Worm (Caenorhabditis elegans) whole organism, L1 larva: ENCODE measurements around the gene F58D12.1.
A peak's percentile ranks its signal among the peaks of the same experiment; 100 is the strongest.

Experiments used
- C16A3.4 ChIP-seq: fragments of 150-350 bp; optimal IDR thresholded peaks from 2 replicates; lab custom pipeline; 2014; ENCODE audit warnings: missing biosample characterization, missing genetic modification characterization
- C34B4.2 ChIP-seq: sonication (generic microtip); optimal IDR thresholded peaks from 2 replicates; lab custom pipeline; 2017; ENCODE audit warnings: mild to moderate bottlenecking, missing genetic modification characterization, missing compliant biosample characterization
- ama-1 ChIP-seq: fragments of 150-350 bp; optimal IDR thresholded peaks from 2 replicates; lab custom pipeline; 2014
- ceh-63 ChIP-seq: fragments of 200-800 bp; sonication (Bioruptor generic); optimal IDR thresholded peaks from 2 replicates; lab custom pipeline; 2018; ENCODE audit warnings: mild to moderate bottlenecking, missing genetic modification characterization, missing compliant biosample characterization
- ceh-8 ChIP-seq: fragments of 200-800 bp; sonication (Bioruptor generic); optimal IDR thresholded peaks from 2 replicates; lab custom pipeline; 2018; ENCODE audit warnings: mild to moderate bottlenecking, missing genetic modification characterization, moderate library complexity, missing compliant biosample characterization
- ceh-90 ChIP-seq: sonication (generic microtip); optimal IDR thresholded peaks from 2 replicates; lab custom pipeline; 2016; ENCODE audit warnings: missing genetic modification characterization, missing compliant biosample characterization
- ces-1 ChIP-seq: fragments of 150-350 bp; optimal IDR thresholded peaks from 2 replicates; lab custom pipeline; 2014; ENCODE audit warnings: missing biosample characterization, missing genetic modification reagents, missing genetic modification characterization
- dsc-1 ChIP-seq: sonication (generic microtip); optimal IDR thresholded peaks from 2 replicates; lab custom pipeline; 2016; ENCODE audit warnings: mild to moderate bottlenecking, missing genetic modification characterization, missing compliant biosample characterization
- efl-3 ChIP-seq: fragments of 200-800 bp; sonication (Bioruptor generic); optimal IDR thresholded peaks from 2 replicates; lab custom pipeline; 2018; ENCODE audit warnings: mild to moderate bottlenecking, missing genetic modification characterization, missing compliant biosample characterization
- egl-27 ChIP-seq, 2 experiments: fragments of 150-350 bp in 1 of 2; sonication (generic microtip); optimal IDR thresholded peaks; 3 replicates each; lab custom pipeline; 2017 to 2018; ENCODE audit warnings: missing biosample characterization in 2 of 2, missing genetic modification characterization in 2 of 2, missing genetic modification reagents in 2 of 2
- elt-2 ChIP-seq: sonication (generic microtip); optimal IDR thresholded peaks from 2 replicates; lab custom pipeline; 2016; ENCODE audit warnings: missing genetic modification characterization, mild to moderate bottlenecking, inconsistent platforms, missing compliant biosample characterization, missing genetic modification reagents
- ets-5 ChIP-seq: fragments of 200-800 bp; sonication (Bioruptor generic); IDR thresholded peaks from 2 replicates; pipeline ENCODE4 v1.3.6; 2022; ENCODE audit warnings: missing genetic modification characterization, missing compliant biosample characterization
- fkh-4 ChIP-seq: sonication (generic microtip); optimal IDR thresholded peaks from 2 replicates; lab custom pipeline; 2016; ENCODE audit warnings: missing compliant biosample characterization, missing genetic modification characterization, borderline replicate concordance
- fkh-8 ChIP-seq: sonication (generic microtip); optimal IDR thresholded peaks from 2 replicates; lab custom pipeline; 2016; ENCODE audit warnings: mild to moderate bottlenecking, missing genetic modification characterization, missing compliant biosample characterization
- fos-1 ChIP-seq: fragments of 150-350 bp; optimal IDR thresholded peaks from 2 replicates; lab custom pipeline; 2014; ENCODE audit warnings: missing biosample characterization, missing genetic modification characterization
- grh-1 ChIP-seq: fragments of 200-800 bp; sonication (Bioruptor generic); IDR thresholded peaks from 2 replicates; pipeline ENCODE4 v1.3.6; 2022; ENCODE audit warnings: missing genetic modification reagents, missing genetic modification characterization, missing compliant biosample characterization
- hlh-17 ChIP-seq: fragments of 200-800 bp; sonication (Bioruptor generic); optimal IDR thresholded peaks from 2 replicates; lab custom pipeline; 2018; ENCODE audit warnings: missing genetic modification characterization, mild to moderate bottlenecking, missing compliant biosample characterization, moderate library complexity, borderline replicate concordance
- hlh-4 ChIP-seq: sonication (generic microtip); optimal IDR thresholded peaks from 2 replicates; lab custom pipeline; 2016; ENCODE audit warnings: mild to moderate bottlenecking, missing genetic modification characterization, missing compliant biosample characterization
- isw-1 ChIP-seq: fragments of 200-800 bp; sonication (Bioruptor generic); IDR thresholded peaks from 2 replicates; pipeline ENCODE4 v1.3.6; 2022; ENCODE audit warnings: missing genetic modification characterization, missing compliant biosample characterization
- jun-1 ChIP-seq: fragments of 150-350 bp; optimal IDR thresholded peaks from 2 replicates; lab custom pipeline; 2014; ENCODE audit warnings: missing biosample characterization, missing genetic modification reagents, missing genetic modification characterization
- lin-13 ChIP-seq: fragments of 150-350 bp; optimal IDR thresholded peaks from 2 replicates; lab custom pipeline; 2014; ENCODE audit warnings: missing biosample characterization, missing genetic modification reagents, missing genetic modification characterization
- lin-14 ChIP-seq: fragments of 200-800 bp; sonication (Bioruptor generic); optimal IDR thresholded peaks from 2 replicates; lab custom pipeline; 2018; ENCODE audit warnings: mild to moderate bottlenecking, missing genetic modification characterization, moderate library complexity, missing compliant biosample characterization
- lin-15B ChIP-seq: fragments of 150-350 bp; sonication (generic microtip); optimal IDR thresholded peaks from 3 replicates; lab custom pipeline; 2014; ENCODE audit warnings: missing biosample characterization, missing genetic modification characterization
- lin-35 ChIP-seq, 2 experiments: fragments of 150-350 bp; optimal IDR thresholded peaks; 2 replicates each; lab custom pipeline; 2014; ENCODE audit warnings: missing biosample characterization in 2 of 2, missing genetic modification characterization in 2 of 2, missing genetic modification reagents in 2 of 2
- lin-39 ChIP-seq: fragments of 150-350 bp; optimal IDR thresholded peaks from 2 replicates; lab custom pipeline; 2014; ENCODE audit warnings: missing biosample characterization, missing genetic modification reagents, missing genetic modification characterization
- lir-3 ChIP-seq: sonication (generic microtip); optimal IDR thresholded peaks from 2 replicates; lab custom pipeline; 2016; ENCODE audit warnings: mild to moderate bottlenecking, missing genetic modification characterization, moderate library complexity, missing compliant biosample characterization; ENCODE audit not compliant: poor library complexity
- lsy-2 ChIP-seq, 2 experiments: fragments of 150-350 bp; optimal IDR thresholded peaks; 2 replicates each; lab custom pipeline; 2014; ENCODE audit warnings: missing biosample characterization in 2 of 2, missing genetic modification characterization in 2 of 2
- mab-9 ChIP-seq: fragments of 200-800 bp; sonication (Bioruptor generic); IDR thresholded peaks from 2 replicates; pipeline ENCODE4 v1.3.6; 2022; ENCODE audit warnings: missing genetic modification reagents, missing genetic modification characterization, missing compliant biosample characterization
- nhr-11 ChIP-seq: fragments of 150-350 bp; optimal IDR thresholded peaks from 2 replicates; lab custom pipeline; 2014; ENCODE audit warnings: missing biosample characterization, missing genetic modification characterization
- nhr-12 ChIP-seq: sonication (generic microtip); optimal IDR thresholded peaks from 2 replicates; lab custom pipeline; 2017; ENCODE audit warnings: missing biosample characterization, missing genetic modification characterization
- nhr-20 ChIP-seq: sonication (generic microtip); optimal IDR thresholded peaks from 2 replicates; lab custom pipeline; 2016; ENCODE audit warnings: mild to moderate bottlenecking, missing genetic modification characterization, missing compliant biosample characterization
- nhr-71 ChIP-seq: sonication (generic microtip); optimal IDR thresholded peaks from 2 replicates; lab custom pipeline; 2016; ENCODE audit warnings: mild to moderate bottlenecking, missing genetic modification characterization, moderate library complexity, missing compliant biosample characterization
- nhr-76 ChIP-seq: sonication (generic microtip); optimal IDR thresholded peaks from 2 replicates; lab custom pipeline; 2017; ENCODE audit warnings: missing biosample characterization, missing genetic modification characterization
- nhr-77 ChIP-seq: fragments of 150-350 bp; optimal IDR thresholded peaks from 2 replicates; lab custom pipeline; 2014; ENCODE audit warnings: missing biosample characterization, missing genetic modification characterization
- nhr-85 ChIP-seq: sonication (generic microtip); peaks from one replicate; lab custom pipeline; 2016; ENCODE audit warnings: missing genetic modification characterization, inconsistent platforms, missing compliant biosample characterization
- nhr-90 ChIP-seq: sonication (generic microtip); optimal IDR thresholded peaks from 2 replicates; lab custom pipeline; 2016; ENCODE audit warnings: mild to moderate bottlenecking, missing genetic modification characterization, missing compliant biosample characterization; ENCODE audit not compliant: poor library complexity
- pag-3 ChIP-seq: sonication (generic microtip); optimal IDR thresholded peaks from 2 replicates; lab custom pipeline; 2017; ENCODE audit warnings: missing genetic modification characterization, mild to moderate bottlenecking, missing compliant biosample characterization, antibody characterized with exemption, borderline replicate concordance; ENCODE audit not compliant: insufficient read depth
- pax-3 ChIP-seq: fragments of 200-800 bp; sonication (Bioruptor generic); optimal IDR thresholded peaks from 2 replicates; lab custom pipeline; 2018; ENCODE audit warnings: mild to moderate bottlenecking, missing genetic modification characterization, moderate library complexity, missing compliant biosample characterization
- pqm-1 ChIP-seq: sonication (generic microtip); optimal IDR thresholded peaks from 3 replicates; lab custom pipeline; 2017; ENCODE audit warnings: missing biosample characterization, missing genetic modification characterization
- rnt-1 ChIP-seq: sonication (generic microtip); optimal IDR thresholded peaks from 2 replicates; lab custom pipeline; 2016; ENCODE audit warnings: mild to moderate bottlenecking, missing genetic modification characterization, moderate library complexity, missing compliant biosample characterization
- skn-1 ChIP-seq: fragments of 150-350 bp; optimal IDR thresholded peaks from 2 replicates; lab custom pipeline; 2014; ENCODE audit warnings: missing biosample characterization, missing genetic modification characterization
- snu-23 ChIP-seq: sonication (generic microtip); optimal IDR thresholded peaks from 2 replicates; lab custom pipeline; 2016; ENCODE audit warnings: missing genetic modification characterization, missing compliant biosample characterization
- sox-4 ChIP-seq: sonication (generic microtip); optimal IDR thresholded peaks from 2 replicates; lab custom pipeline; 2016; ENCODE audit warnings: missing genetic modification characterization, missing compliant biosample characterization
- sptf-1 ChIP-seq: fragments of 150-350 bp; optimal IDR thresholded peaks from 2 replicates; lab custom pipeline; 2014; ENCODE audit warnings: missing biosample characterization, missing genetic modification characterization
- tbx-2 ChIP-seq: sonication (generic microtip); optimal IDR thresholded peaks from 2 replicates; lab custom pipeline; 2016; ENCODE audit warnings: missing genetic modification characterization, missing compliant biosample characterization
- tlp-1 ChIP-seq: fragments of 150-350 bp; optimal IDR thresholded peaks from 2 replicates; lab custom pipeline; 2014; ENCODE audit warnings: missing biosample characterization, missing genetic modification characterization
- unc-130 ChIP-seq: fragments of 150-350 bp; optimal IDR thresholded peaks from 2 replicates; lab custom pipeline; 2017; ENCODE audit warnings: missing biosample characterization, missing genetic modification characterization, inconsistent platforms
- unc-30 ChIP-seq: sonication (generic microtip); optimal IDR thresholded peaks from 2 replicates; lab custom pipeline; 2017; ENCODE audit warnings: missing biosample characterization, missing genetic modification characterization
- unc-62 ChIP-seq: fragments of 150-350 bp; optimal IDR thresholded peaks from 2 replicates; lab custom pipeline; 2014; ENCODE audit warnings: missing biosample characterization, missing genetic modification reagents, missing genetic modification characterization
- unc-86 ChIP-seq: sonication (generic microtip); optimal IDR thresholded peaks from 2 replicates; lab custom pipeline; 2016; ENCODE audit warnings: missing genetic modification characterization, missing compliant biosample characterization
- vab-15 ChIP-seq: sonication (generic microtip); optimal IDR thresholded peaks from 2 replicates; lab custom pipeline; 2017; ENCODE audit warnings: missing genotype, mild to moderate bottlenecking, missing genetic modification characterization, missing compliant biosample characterization
- xbp-1 ChIP-seq: sonication (generic microtip); optimal IDR thresholded peaks from 2 replicates; lab custom pipeline; 2016; ENCODE audit warnings: missing genetic modification characterization, missing compliant biosample characterization
- zag-1 ChIP-seq: fragments of 150-350 bp; optimal IDR thresholded peaks from 2 replicates; lab custom pipeline; 2014; ENCODE audit warnings: missing biosample characterization, missing genetic modification characterization

Gene F58D12.1

DNA sequence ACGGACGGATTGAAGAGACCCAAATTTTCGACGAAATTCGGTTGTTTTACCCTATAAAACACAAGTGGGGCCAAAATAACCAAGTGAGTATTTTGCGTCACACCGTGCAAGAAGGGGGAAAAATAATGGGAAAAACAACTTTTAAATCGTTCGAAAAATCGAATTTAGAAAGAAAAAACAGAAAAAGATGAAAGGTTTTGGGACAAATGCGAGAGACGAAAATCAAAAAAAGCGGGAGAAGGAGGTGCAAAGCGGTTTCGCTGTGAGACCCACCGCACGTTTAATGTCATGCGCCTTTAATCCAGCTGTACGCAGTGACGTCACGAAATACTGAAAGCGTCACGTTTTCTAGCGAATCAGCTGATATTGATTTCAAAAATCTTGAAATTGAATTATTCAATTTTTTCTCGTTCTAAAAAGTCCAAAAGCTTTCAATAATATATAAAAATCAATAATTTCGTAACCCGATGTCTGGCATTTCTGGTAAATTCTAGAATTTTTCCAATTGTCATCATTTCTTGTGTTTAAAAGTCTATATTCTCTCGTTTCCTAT, 37.3 kb upstream of the F58D12.1 start, which contains the start of the genes ddx-17 and aip-1 (continued):
- TF ChIP-seq unc-86 (tag; lab: Kevin White, UChicago) (peak; percentile 56), hlh-17 (no peak), rnt-1 (tag; lab: Kevin White, UChicago) (peak; percentile 74), ceh-90 (tag; lab: Kevin White, UChicago) (no peak), snu-23 (GFP tag; lab: Kevin White, UChicago) (peak; percentile 84), lin-35 (GFP tag; optimal IDR thresholded peaks at IDR 0.05; lab: Kevin White, UChicago) (peak; percentile 81 to 90), nhr-76 (no peak), unc-30 (tag; lab: Kevin White, UChicago) (no peak), ceh-8 (no peak), ces-1 (no peak), tlp-1 (no peak), jun-1 (peak; percentile 61), grh-1 (GFP tag; lab: Robert Waterston, UW) (peak; percentile 19; the same call in 1 of the 2 replicates), hlh-4 (no peak), fos-1 (tag; lab: Kevin White, UChicago) (peak; percentile 38), C34B4.2 (tag; lab: Kevin White, UChicago) (no peak), pag-3 (tag; lab: Kevin White, UChicago) (no peak), lin-14 (peak; percentile 83), nhr-90 (tag; lab: Kevin White, UChicago) (peak; percentile 42), unc-130 (peak; percentile 25), nhr-20 (tag; lab: Kevin White, UChicago) (peak; percentile 68), lsy-2 (tag; optimal IDR thresholded peaks at IDR 0.05; lab: Kevin White, UChicago) (peak; percentile 70 to 89), nhr-71 (peak; percentile 86), nhr-12 (no peak), lin-15B (peak; percentile 40), C16A3.4 (peak; percentile 78), lir-3 (tag; lab: Kevin White, UChicago) (no peak), tbx-2 (tag; lab: Kevin White, UChicago) (peak; percentile 76), ceh-63 (GFP tag; lab: Kevin White, UChicago) (no peak), ama-1 (no peak), pqm-1 (tag; lab: Kevin White, UChicago) (no peak), skn-1 (peak; percentile 99), fkh-4 (tag; lab: Kevin White, UChicago) (no peak), mab-9 (GFP tag; lab: Robert Waterston, UW) (peak; percentile 20; the same call in 1 of the 2 replicates), lin-13 (GFP tag; lab: Kevin White, UChicago) (peak; percentile 61), egl-27 (tag; optimal IDR thresholded peaks at IDR 0.05; lab: Kevin White, UChicago) (no peak), nhr-11 (tag; lab: Kevin White, UChicago) (no peak), pax-3 (tag; lab: Kevin White, UChicago) (peak; percentile 74), xbp-1 (tag; lab: Kevin White, UChicago) (peak; percentile 60), ets-5 (no peak), dsc-1 (tag; lab: Kevin White, UChicago) (peak; percentile 55), vab-15 (peak; percentile 1), fkh-8 (peak; percentile 91), elt-2 (peak; percentile 0), sptf-1 (tag; lab: Kevin White, UChicago) (no peak), unc-62 (GFP tag; lab: Kevin White, UChicago) (no peak), lin-39 (tag; lab: Kevin White, UChicago) (peak; percentile 19), nhr-77 (tag; lab: Kevin White, UChicago) (peak; percentile 59), zag-1 (tag; lab: Kevin White, UChicago) (no peak), nhr-85 (tag; lab: Kevin White, UChicago) (peak; percentile 81), isw-1 (GFP tag; lab: Robert Waterston, UW) (peak; percentile 72), efl-3 (GFP tag; lab: Kevin White, UChicago) (no peak), sox-4 (peak; percentile 41)
